Worm (Caenorhabditis elegans): ENCODE measurements around the gene mboa-2.

- TF ChIP-seq nfya-1 (tag; optimal IDR thresholded peaks at IDR 0.05; ENCODE audit: insufficient read depth) (no peak), jun-1 (tag; optimal IDR thresholded peaks at IDR 0.05) (no peak), sea-2 (GFP tag; optimal IDR thresholded peaks at IDR 0.05) (no peak), unc-39 (tag; optimal IDR thresholded peaks at IDR 0.05) (no peak), nhr-77 (tag; optimal IDR thresholded peaks at IDR 0.05) (no peak), snpc-4 (tag; optimal IDR thresholded peaks at IDR 0.05) (no peak), lsy-12 (tag; optimal IDR thresholded peaks at IDR 0.05) (no peak), nhr-28 (tag; optimal IDR thresholded peaks at IDR 0.05) (no peak)
Measured at ce11 chrV:11152333-11152732, 30.0 kb upstream of the mboa-2 start, which contains the start of gene srg-39.
